Fruit fly (Drosophila melanogaster): ENCODE results near the gene RFeSP.

The RFeSP gene

dm6 chr2L:1629206-1629959, 15.4 kb upstream of the RFeSP start (continued):
- TF ChIP-seq gce (GFP tag; IDR thresholded peaks at IDR 0.05) (peak; percentile 58; the same call in 1 of the 3 replicates), Nf-YA (GFP tag; IDR thresholded peaks at IDR 0.05) (0 out of 2 replicates have a peak, but pooled peaks have one; percentile 14), CG2129 (GFP tag; IDR thresholded peaks at IDR 0.05; ENCODE audit: partially characterized antibody) (no peak), CG7556 (GFP tag; optimal IDR thresholded peaks at IDR 0.05) (peak; percentile 45), CG33213 (GFP tag; optimal IDR thresholded peaks at IDR 0.05) (no peak), CG17361 (GFP tag; IDR thresholded peaks at IDR 0.05) (0 out of 3 replicates have a peak, but pooled peaks have one; percentile 33), ken (GFP tag; IDR thresholded peaks at IDR 0.05) (no peak), Nf-YB (GFP tag; optimal IDR thresholded peaks at IDR 0.05) (no peak), pan (optimal IDR thresholded peaks at IDR 0.05) (no peak), pan (GFP tag; optimal IDR thresholded peaks at IDR 0.05 in 1 of 2, IDR thresholded peaks at IDR 0.05 in 1 of 2) (peak in 1 of 2 experiments; percentile 61), corto (GFP tag; optimal IDR thresholded peaks at IDR 0.05) (no peak), CG9437 (GFP tag; optimal IDR thresholded peaks at IDR 0.05) (peak; percentile 48), CG18599 (GFP tag; optimal IDR thresholded peaks at IDR 0.05) (peak; percentile 72), vfl (GFP tag; optimal IDR thresholded peaks at IDR 0.05) (no peak), CG13894 (tag; optimal IDR thresholded peaks at IDR 0.05) (no peak), CG4424 (GFP tag; optimal IDR thresholded peaks at IDR 0.05) (peak; percentile 32), Atf3 (GFP tag; optimal IDR thresholded peaks at IDR 0.05) (no peak), run (tag; optimal IDR thresholded peaks at IDR 0.05) (no peak), CG17802 (tag; optimal IDR thresholded peaks at IDR 0.05) (no peak), Deaf1 (tag; optimal IDR thresholded peaks at IDR 0.05) (peak; percentile 51), CG11723 (GFP tag; optimal IDR thresholded peaks at IDR 0.05) (no peak), crc (GFP tag; optimal IDR thresholded peaks at IDR 0.05) (no peak), jigr1 (GFP tag; IDR thresholded peaks at IDR 0.05) (no peak), ATbp (GFP tag; optimal IDR thresholded peaks at IDR 0.05) (peak; percentile 1), Vsx1 (GFP tag; optimal IDR thresholded peaks at IDR 0.05) (peak; percentile 9), CG15696 (tag; optimal IDR thresholded peaks at IDR 0.05) (no peak), CG2678 (tag; optimal IDR thresholded peaks at IDR 0.05) (peak; percentile 72), Gug (GFP tag; IDR thresholded peaks at IDR 0.05) (peak; percentile 27; the same call in 1 of the 4 replicates), sna (GFP tag; IDR thresholded peaks at IDR 0.05; ENCODE audit: partially characterized antibody) (no peak), chn (GFP tag; optimal IDR thresholded peaks at IDR 0.05) (no peak), CG8388 (GFP tag; optimal IDR thresholded peaks at IDR 0.05) (no peak), CG2889 (GFP tag; IDR thresholded peaks at IDR 0.05) (no peak), CG6791 (GFP tag; IDR thresholded peaks at IDR 0.05; ENCODE audit: partially characterized antibody) (no peak), pnt (GFP tag; optimal IDR thresholded peaks at IDR 0.05) (no peak), CG12299 (tag; optimal IDR thresholded peaks at IDR 0.05) (peak; percentile 35), Opbp (GFP tag; IDR thresholded peaks at IDR 0.05; ENCODE audit: partially characterized antibody) (no peak), CG8359 (GFP tag; optimal IDR thresholded peaks at IDR 0.05; ENCODE audit: borderline replicate concordance) (no peak), dysf (GFP tag; IDR thresholded peaks at IDR 0.05) (peak; percentile 83), CG13424 (tag; optimal IDR thresholded peaks at IDR 0.05) (peak; percentile 59), chinmo (GFP tag; IDR thresholded peaks at IDR 0.05; ENCODE audit: partially characterized antibody) (peak; percentile 97), Hand (GFP tag; optimal IDR thresholded peaks at IDR 0.05) (peak; percentile 57), CG13624 (GFP tag; optimal IDR thresholded peaks at IDR 0.05) (peak; percentile 17), CG16815 (GFP tag; optimal IDR thresholded peaks at IDR 0.05) (peak; percentile 60), CG10274 (GFP tag; optimal IDR thresholded peaks at IDR 0.05) (peak; percentile 37), CG1832 (GFP tag; optimal IDR thresholded peaks at IDR 0.05) (no peak), CG1529 (GFP tag; optimal IDR thresholded peaks at IDR 0.05) (no peak), CG34376 (GFP tag; optimal IDR thresholded peaks at IDR 0.05) (no peak), Bteb2 (GFP tag; optimal IDR thresholded peaks at IDR 0.05) (peak; percentile 14), yki (optimal IDR thresholded peaks at IDR 0.05) (no peak)

All from whole organism, embryonic.